Fruit fly (Drosophila melanogaster): ENCODE data around the gene CG12609.

The CG12609 gene

DNA sequence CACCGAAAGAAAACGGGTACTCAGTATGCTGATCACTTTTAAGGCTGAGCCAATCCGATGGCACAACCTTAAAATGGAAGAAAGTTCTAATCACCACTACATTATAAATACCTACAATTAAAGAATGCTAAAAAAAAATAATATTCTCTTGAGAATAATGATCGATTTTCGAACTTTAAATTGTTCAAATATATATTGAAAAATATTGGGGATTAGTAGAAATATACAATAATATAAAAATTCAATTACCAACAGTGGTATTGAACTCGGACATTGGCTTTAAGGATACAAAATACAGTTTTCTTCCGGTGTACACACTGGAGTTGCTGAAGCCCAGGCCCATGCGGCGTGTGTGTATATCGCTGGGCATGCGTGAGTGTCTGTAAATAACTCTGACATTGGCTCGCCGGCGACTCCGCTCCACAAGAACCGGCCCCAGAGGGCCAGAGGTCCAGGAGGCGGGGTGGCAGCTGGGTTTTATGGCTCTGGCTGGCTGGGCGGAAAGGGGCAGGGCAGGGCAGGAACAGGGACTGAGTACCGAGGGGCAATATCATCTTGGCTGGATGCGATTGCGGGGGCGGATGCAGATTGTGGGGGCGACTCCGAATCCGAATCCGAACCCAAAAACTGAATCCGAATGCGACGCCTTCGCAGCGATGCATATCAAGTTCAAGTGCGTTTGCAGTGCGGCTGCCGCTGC, 27.9 kb upstream of the CG12609 start:
- peak; percentile 14 for TF ChIP-seq sv (GFP tag; optimal IDR thresholded peaks at IDR 0.05)
- peak; percentile 12 for TF ChIP-seq Jra (GFP tag; optimal IDR thresholded peaks at IDR 0.05)
- peak; percentile 41 for TF ChIP-seq dsf (GFP tag; optimal IDR thresholded peaks at IDR 0.05; ENCODE audit: borderline replicate concordance)
- peak; percentile 65 for TF ChIP-seq woc (GFP tag; optimal IDR thresholded peaks at IDR 0.05)
- TF ChIP-seq Myc (optimal IDR thresholded peaks at IDR 0.05): no peak
- peak; percentile 87 for TF ChIP-seq HLH106 (tag; optimal IDR thresholded peaks at IDR 0.05)
- TF ChIP-seq fru (GFP tag; optimal IDR thresholded peaks at IDR 0.05): peak; percentile 79
- no peak for TF ChIP-seq Rel (GFP tag; optimal IDR thresholded peaks at IDR 0.05)
- TF ChIP-seq Rel (tag; optimal IDR thresholded peaks at IDR 0.05): no peak
- TF ChIP-seq ey (GFP tag; optimal IDR thresholded peaks at IDR 0.05): peak; percentile 70
- peak; percentile 82 for TF ChIP-seq OdsH (GFP tag; optimal IDR thresholded peaks at IDR 0.05)
- TF ChIP-seq Hnf4 (GFP tag; optimal IDR thresholded peaks at IDR 0.05): peak; percentile 48
- peak; percentile 66 for TF ChIP-seq br (GFP tag; optimal IDR thresholded peaks at IDR 0.05)
- TF ChIP-seq Dfd (GFP tag; optimal IDR thresholded peaks at IDR 0.05): no peak
- peak; percentile 72 for TF ChIP-seq h (GFP tag; optimal IDR thresholded peaks at IDR 0.05)
- TF ChIP-seq Sp1 (GFP tag; optimal IDR thresholded peaks at IDR 0.05): peak; percentile 91
- peak; percentile 2 for TF ChIP-seq sage (GFP tag; optimal IDR thresholded peaks at IDR 0.05)
- TF ChIP-seq foxo (GFP tag; optimal IDR thresholded peaks at IDR 0.05): peak in 1 of 2 experiments; percentile 84
- TF ChIP-seq usp (GFP tag; optimal IDR thresholded peaks at IDR 0.05): no peak
- peak; percentile 67 for TF ChIP-seq rgr (GFP tag; optimal IDR thresholded peaks at IDR 0.05)
- no peak for TF ChIP-seq Hr83 (GFP tag; optimal IDR thresholded peaks at IDR 0.05; ENCODE audit: poor library complexity, severe bottlenecking)
- peak; percentile 80 for TF ChIP-seq dmrt93B (GFP tag; optimal IDR thresholded peaks at IDR 0.05)
- peak; percentile 84 for TF ChIP-seq CG9705 (GFP tag; optimal IDR thresholded peaks at IDR 0.05)
- TF ChIP-seq psq (GFP tag; optimal IDR thresholded peaks at IDR 0.05): peak; percentile 75
- peak in 1 of 2 experiments; percentile 24 for TF ChIP-seq dl (GFP tag; optimal IDR thresholded peaks at IDR 0.05; ENCODE audit: insufficient read depth in 1 of 2, partially characterized antibody in 2 of 2)
- no peak for TF ChIP-seq Mio (GFP tag; optimal IDR thresholded peaks at IDR 0.05)

DNA sequence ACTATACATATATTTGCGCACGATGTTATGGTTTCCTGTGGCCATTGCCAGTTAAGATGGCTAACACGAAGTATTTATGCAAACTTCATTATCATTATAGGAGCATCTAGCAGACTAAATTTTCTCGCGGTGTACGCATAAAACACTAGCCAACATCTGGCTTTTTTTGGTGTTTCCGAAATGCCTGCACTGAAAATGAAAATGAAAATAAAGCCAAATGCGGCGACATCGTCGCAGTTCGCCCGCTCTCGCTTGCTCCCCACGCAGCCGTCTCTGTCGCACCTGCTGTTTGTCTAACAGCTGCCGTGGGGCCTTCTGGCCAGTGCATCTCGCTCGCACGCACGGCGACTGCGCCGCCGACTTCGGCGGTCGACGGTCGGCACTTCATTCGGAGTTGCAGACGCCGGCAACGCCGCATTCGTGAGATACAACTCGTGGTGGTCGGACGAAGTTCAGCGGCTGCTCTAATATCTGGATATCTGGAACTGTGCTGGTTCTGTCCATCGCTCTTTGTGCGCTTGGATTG, 26.8 kb upstream of the CG12609 start, which contains the start of gene CG6891:
Gene CG6891 (plus strand): TSS at position 411 of the 526 bp plus-strand sequence.
- no peak for TF ChIP-seq sage (GFP tag; optimal IDR thresholded peaks at IDR 0.05)
- peak; percentile 21 for TF ChIP-seq CG9705 (GFP tag; optimal IDR thresholded peaks at IDR 0.05)
- no peak for TF ChIP-seq usp (GFP tag; optimal IDR thresholded peaks at IDR 0.05)
- TF ChIP-seq fru (GFP tag; optimal IDR thresholded peaks at IDR 0.05): peak; percentile 21
- TF ChIP-seq HLH106 (tag; optimal IDR thresholded peaks at IDR 0.05): peak; percentile 52
- TF ChIP-seq dmrt93B (GFP tag; optimal IDR thresholded peaks at IDR 0.05): peak; percentile 9
- no peak for TF ChIP-seq Dfd (GFP tag; optimal IDR thresholded peaks at IDR 0.05)
- no peak for TF ChIP-seq Mio (GFP tag; optimal IDR thresholded peaks at IDR 0.05)
- peak in 1 of 2 experiments; percentile 40 for TF ChIP-seq foxo (GFP tag; optimal IDR thresholded peaks at IDR 0.05)
- TF ChIP-seq dsf (GFP tag; optimal IDR thresholded peaks at IDR 0.05; ENCODE audit: borderline replicate concordance): no peak
- no peak for TF ChIP-seq CG32264 (GFP tag; optimal IDR thresholded peaks at IDR 0.05)
- no peak for TF ChIP-seq jim (GFP tag; optimal IDR thresholded peaks at IDR 0.05)
- TF ChIP-seq Sp1 (GFP tag; optimal IDR thresholded peaks at IDR 0.05): peak; percentile 51
- TF ChIP-seq Rel (GFP tag; optimal IDR thresholded peaks at IDR 0.05): no peak
- TF ChIP-seq Rel (tag; optimal IDR thresholded peaks at IDR 0.05): peak; percentile 33
- TF ChIP-seq Hr78 (GFP tag; optimal IDR thresholded peaks at IDR 0.05): no peak
- peak; percentile 6 for TF ChIP-seq Hnf4 (GFP tag; optimal IDR thresholded peaks at IDR 0.05)
- TF ChIP-seq br (GFP tag; optimal IDR thresholded peaks at IDR 0.05): no peak
- TF ChIP-seq rgr (GFP tag; optimal IDR thresholded peaks at IDR 0.05): peak; percentile 3
- peak; percentile 58 for TF ChIP-seq woc (GFP tag; optimal IDR thresholded peaks at IDR 0.05)
- TF ChIP-seq h (GFP tag; optimal IDR thresholded peaks at IDR 0.05): peak; percentile 28
- peak; percentile 48 for TF ChIP-seq ey (GFP tag; optimal IDR thresholded peaks at IDR 0.05)
- peak; percentile 13 for TF ChIP-seq Dif (GFP tag; optimal IDR thresholded peaks at IDR 0.05; ENCODE audit: partially characterized antibody)
- TF ChIP-seq Myc (optimal IDR thresholded peaks at IDR 0.05): peak; percentile 82

DNA sequence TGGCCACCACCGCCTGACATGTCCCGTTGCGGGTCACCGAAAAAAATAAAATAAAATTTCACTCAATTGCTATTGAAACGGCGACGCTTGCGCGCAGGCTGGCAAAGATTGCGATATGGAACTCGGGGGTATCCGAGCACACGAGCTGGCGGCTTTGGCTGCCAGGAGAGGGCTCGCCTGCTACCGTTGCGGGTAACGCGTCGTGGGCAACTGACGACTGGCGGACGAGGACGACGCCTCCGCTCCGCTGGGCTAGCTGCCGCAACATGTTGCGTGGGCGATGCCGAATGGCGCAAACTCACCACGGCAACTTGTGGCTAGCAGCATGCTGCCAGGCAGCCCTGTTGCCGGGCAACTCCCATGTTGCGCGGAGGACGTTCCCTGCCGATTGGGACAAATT, 25.7 kb upstream of the CG12609 start, which contains the start of gene CCKLR-17D3:
Gene CCKLR-17D3 (minus strand): TSS at position 211 of the 400 bp plus-strand sequence.
- TF ChIP-seq CrebA (GFP tag; optimal IDR thresholded peaks at IDR 0.05; ENCODE audit: borderline replicate concordance) (no peak), Myc (optimal IDR thresholded peaks at IDR 0.05) (no peak), CG9705 (GFP tag; optimal IDR thresholded peaks at IDR 0.05) (no peak), dl (GFP tag; optimal IDR thresholded peaks at IDR 0.05; ENCODE audit: insufficient read depth in 1 of 2, partially characterized antibody in 2 of 2) (no peak), HLH106 (tag; optimal IDR thresholded peaks at IDR 0.05) (no peak), usp (GFP tag; optimal IDR thresholded peaks at IDR 0.05) (no peak), brk (GFP tag; optimal IDR thresholded peaks at IDR 0.05) (no peak), sv (GFP tag; optimal IDR thresholded peaks at IDR 0.05) (no peak), woc (GFP tag; optimal IDR thresholded peaks at IDR 0.05) (no peak)
